Fruit fly (Drosophila melanogaster): ENCODE data around the gene Hsp27.

Hsp27 gene

dm6 chr3L:9397156-9397555, 13.3 kb downstream of the Hsp27 start (continued):
- TF ChIP-seq CG12104 (GFP tag; optimal IDR thresholded peaks at IDR 0.05): peak; percentile 62
- TF ChIP-seq Elba2 (GFP tag; optimal IDR thresholded peaks at IDR 0.05): no peak
- TF ChIP-seq lilli (GFP tag; optimal IDR thresholded peaks at IDR 0.05): peak; percentile 17
- TF ChIP-seq gsb (GFP tag; IDR thresholded peaks at IDR 0.05): peak; percentile 35; the same call in 1 of the 2 replicates
- peak; percentile 65 for TF ChIP-seq bcd (GFP tag; optimal IDR thresholded peaks at IDR 0.05)
- no peak for TF ChIP-seq CkIIα-i1 (GFP tag; IDR thresholded peaks at IDR 0.05)
- TF ChIP-seq eyg (GFP tag; optimal IDR thresholded peaks at IDR 0.05): peak; percentile 84
- TF ChIP-seq CG17359 (tag; optimal IDR thresholded peaks at IDR 0.05): peak; percentile 78
- TF ChIP-seq CG9817 (tag; optimal IDR thresholded peaks at IDR 0.05): peak; percentile 35
- TF ChIP-seq inv (GFP tag; IDR thresholded peaks at IDR 0.05; ENCODE audit: partially characterized antibody): no peak
- no peak for TF ChIP-seq sens-2 (GFP tag; IDR thresholded peaks at IDR 0.05)
- peak; percentile 66 for TF ChIP-seq CG10209 (GFP tag; optimal IDR thresholded peaks at IDR 0.05)
- no peak for TF ChIP-seq stwl (tag; optimal IDR thresholded peaks at IDR 0.05)
- peak; percentile 51 for TF ChIP-seq PHDP (tag; optimal IDR thresholded peaks at IDR 0.05)
- TF ChIP-seq pfk (GFP tag; optimal IDR thresholded peaks at IDR 0.05): peak; percentile 69
- no peak for TF ChIP-seq p53 (GFP tag; optimal IDR thresholded peaks at IDR 0.05)
- TF ChIP-seq mirr (GFP tag; optimal IDR thresholded peaks at IDR 0.05): peak; percentile 92
- peak; percentile 83 for TF ChIP-seq Vsx1 (GFP tag; optimal IDR thresholded peaks at IDR 0.05)
- no peak for TF ChIP-seq CG6272 (GFP tag; IDR thresholded peaks at IDR 0.05)
- no peak for TF ChIP-seq sim (GFP tag; IDR thresholded peaks at IDR 0.05)
- TF ChIP-seq CG8281 (tag; optimal IDR thresholded peaks at IDR 0.05): peak; percentile 32
- no peak for TF ChIP-seq ewg (GFP tag; optimal IDR thresholded peaks at IDR 0.05)
- TF ChIP-seq CG5953 (GFP tag; IDR thresholded peaks at IDR 0.05): 0 out of 2 replicates have a peak, but pooled peaks have one; percentile 38
- TF ChIP-seq CG31441 (GFP tag; IDR thresholded peaks at IDR 0.05): peak; percentile 35; the same call in 1 of the 2 replicates
- TF ChIP-seq CG6683 (GFP tag; optimal IDR thresholded peaks at IDR 0.05): peak; percentile 81
- no peak for TF ChIP-seq disco-r (GFP tag; optimal IDR thresholded peaks at IDR 0.05)
- TF ChIP-seq repo (GFP tag; optimal IDR thresholded peaks at IDR 0.05): peak; percentile 41
- TF ChIP-seq CG12659 (GFP tag; optimal IDR thresholded peaks at IDR 0.05): peak; percentile 20
- TF ChIP-seq CG4617 (GFP tag; optimal IDR thresholded peaks at IDR 0.05; ENCODE audit: borderline replicate concordance): no peak
- no peak for TF ChIP-seq Dref (GFP tag; IDR thresholded peaks at IDR 0.05)
- TF ChIP-seq CG6175 (GFP tag; IDR thresholded peaks at IDR 0.05): no peak
- TF ChIP-seq da (GFP tag; optimal IDR thresholded peaks at IDR 0.05): no peak
- no peak; the same call in 2 of the 3 replicates for TF ChIP-seq tgo (GFP tag; IDR thresholded peaks at IDR 0.05)
- peak; percentile 43 for TF ChIP-seq CG11504 (tag; optimal IDR thresholded peaks at IDR 0.05)
- peak; percentile 49 for TF ChIP-seq ERR (GFP tag; optimal IDR thresholded peaks at IDR 0.05)
- TF ChIP-seq Chrac-16 (GFP tag; optimal IDR thresholded peaks at IDR 0.05): no peak
- TF ChIP-seq CG11696 (GFP tag; IDR thresholded peaks at IDR 0.05): 0 out of 2 replicates have a peak, but pooled peaks have one; percentile 6
- no peak for TF ChIP-seq prd (optimal IDR thresholded peaks at IDR 0.05)
- no peak for TF ChIP-seq prd (GFP tag; IDR thresholded peaks at IDR 0.05)
- TF ChIP-seq chn (GFP tag; optimal IDR thresholded peaks at IDR 0.05): no peak
- peak in 1 of 2 experiments; percentile 30 for TF ChIP-seq Hr51 (GFP tag; optimal IDR thresholded peaks at IDR 0.05)
- TF ChIP-seq ftz-f1 (GFP tag; optimal IDR thresholded peaks at IDR 0.05): no peak
- TF ChIP-seq Med (GFP tag): peak; percentile 92
- peak; percentile 82 for TF ChIP-seq CG6854 (GFP tag; optimal IDR thresholded peaks at IDR 0.05)
- peak; percentile 89 for TF ChIP-seq schlank (tag; optimal IDR thresholded peaks at IDR 0.05)
- no peak for TF ChIP-seq CG3163 (GFP tag; optimal IDR thresholded peaks at IDR 0.05)
- no peak for TF ChIP-seq CG43689 (GFP tag; IDR thresholded peaks at IDR 0.05)
- peak; percentile 24; the same call in 1 of the 2 replicates for TF ChIP-seq E2f1 (GFP tag; IDR thresholded peaks at IDR 0.05)
- TF ChIP-seq otp (GFP tag; IDR thresholded peaks at IDR 0.05): no peak
- peak; percentile 68 for TF ChIP-seq Camta (GFP tag; optimal IDR thresholded peaks at IDR 0.05)
- peak; percentile 34 for TF ChIP-seq CG6254 (GFP tag; optimal IDR thresholded peaks at IDR 0.05)
